Fruit fly (Drosophila melanogaster) whole organism, wandering third instar larva: ENCODE data around the gene csw.

Experiments
- Abd-B ChIP-seq: fragments of >200 bp; optimal IDR thresholded peaks from 2 replicates; lab custom pipeline; 2017; ENCODE audit warnings: missing biosample characterization, missing genetic modification characterization
- CG32264 ChIP-seq: fragments of 200-800 bp; sonication (Bioruptor generic); optimal IDR thresholded peaks from 2 replicates; lab custom pipeline; 2016; ENCODE audit warnings: missing biosample characterization, missing genetic modification characterization
- CG9705 ChIP-seq: fragments of 200-800 bp; sonication (Bioruptor generic); optimal IDR thresholded peaks from 2 replicates; lab custom pipeline; 2018; ENCODE audit warnings: missing biosample characterization, mild to moderate bottlenecking, missing genetic modification characterization
- CrebA ChIP-seq: fragments of 200-800 bp; sonication (Bioruptor generic); optimal IDR thresholded peaks from 2 replicates; lab custom pipeline; 2016; ENCODE audit warnings: missing biosample characterization, mild to moderate bottlenecking, missing genetic modification characterization, borderline replicate concordance
- Dfd ChIP-seq: fragments of >200 bp; optimal IDR thresholded peaks from 2 replicates; lab custom pipeline; 2017; ENCODE audit warnings: missing biosample characterization, missing genetic modification characterization
- Dif ChIP-seq: fragments of 200-275, 200-300 bp; sonication (Bioruptor generic); optimal IDR thresholded peaks from 2 replicates; lab custom pipeline; 2018; ENCODE audit warnings: missing biosample characterization, missing genetic modification characterization; ENCODE audit not compliant: partially characterized antibody
- GATAd ChIP-seq: sonication (Bioruptor generic); optimal IDR thresholded peaks from 2 replicates; lab custom pipeline; 2016; ENCODE audit warnings: missing biosample characterization, missing genetic modification characterization
- HLH106 ChIP-seq: fragments of 200-800 bp; optimal IDR thresholded peaks from 3 replicates; lab custom pipeline; 2019; ENCODE audit warnings: missing biosample characterization, mild to moderate bottlenecking, missing genetic modification characterization, moderate library complexity
- Hnf4 ChIP-seq: fragments of 200-800 bp; sonication (Bioruptor generic); optimal IDR thresholded peaks from 2 replicates; lab custom pipeline; 2016; ENCODE audit warnings: missing biosample characterization, mild to moderate bottlenecking, missing genetic modification characterization
- Hr78 ChIP-seq: fragments of >200 bp; optimal IDR thresholded peaks from 2 replicates; lab custom pipeline; 2017; ENCODE audit warnings: missing biosample characterization, missing genetic modification characterization
- Hr83 ChIP-seq: fragments of 200-300 bp; sonication (Bioruptor generic); optimal IDR thresholded peaks from 2 replicates; lab custom pipeline; 2016; ENCODE audit warnings: missing biosample characterization, mild to moderate bottlenecking, missing genetic modification characterization, moderate library complexity; ENCODE audit not compliant: poor library complexity, severe bottlenecking
- Jra ChIP-seq: sonication (Bioruptor generic); optimal IDR thresholded peaks from 2 replicates; lab custom pipeline; 2016; ENCODE audit warnings: missing biosample characterization, missing genetic modification characterization
- Mio ChIP-seq: sonication (Bioruptor generic); optimal IDR thresholded peaks from 2 replicates; lab custom pipeline; 2016; ENCODE audit warnings: missing biosample characterization, missing genetic modification characterization
- Myc ChIP-seq: fragments of >200 bp; optimal IDR thresholded peaks from 2 replicates; lab custom pipeline; 2017
- N ChIP-seq: fragments of >200 bp; optimal IDR thresholded peaks from 2 replicates; lab custom pipeline; 2018; ENCODE audit warnings: missing biosample characterization, missing external identifiers, missing genetic modification characterization
- OdsH ChIP-seq: fragments of 200-800 bp; sonication (Bioruptor generic); optimal IDR thresholded peaks from 2 replicates; lab custom pipeline; 2016; ENCODE audit warnings: missing biosample characterization, mild to moderate bottlenecking, missing genetic modification characterization
- Rel ChIP-seq, 2 experiments: fragments of 200-800 bp; sonication (Bioruptor generic) in 1 of 2; optimal IDR thresholded peaks; 2 replicates in 1 of 2; 3 replicates in 1 of 2; lab custom pipeline; 2016 to 2019; ENCODE audit warnings: mild to moderate bottlenecking in 2 of 2, missing biosample characterization in 2 of 2, missing genetic modification characterization in 2 of 2, moderate library complexity in 1 of 2
- Sp1 ChIP-seq: fragments of 200-800 bp; sonication (Bioruptor generic); optimal IDR thresholded peaks from 3 replicates; lab custom pipeline; 2019; ENCODE audit warnings: missing biosample characterization, mild to moderate bottlenecking, missing genetic modification characterization, moderate library complexity
- Vsx2 ChIP-seq: fragments of 200-300, 225-300 bp; sonication (Bioruptor generic); optimal IDR thresholded peaks from 2 replicates; lab custom pipeline; 2018; ENCODE audit warnings: missing biosample characterization, missing genetic modification characterization; ENCODE audit not compliant: partially characterized antibody
- br ChIP-seq: fragments of 200-800 bp; sonication (Bioruptor generic); optimal IDR thresholded peaks from 2 replicates; lab custom pipeline; 2016; ENCODE audit warnings: missing biosample characterization, missing genetic modification characterization
- brk ChIP-seq: fragments of 200-800 bp; sonication (Bioruptor generic); optimal IDR thresholded peaks from 2 replicates; lab custom pipeline; 2016; ENCODE audit warnings: missing biosample characterization, mild to moderate bottlenecking, missing genetic modification characterization
- dl ChIP-seq, 2 experiments: fragments of 175-275, 200-275 bp in 1 of 2; fragments of 200-275 bp in 1 of 2; sonication (Bioruptor generic); optimal IDR thresholded peaks; lab custom pipeline; 2018; ENCODE audit warnings: mild to moderate bottlenecking in 2 of 2, missing biosample characterization in 2 of 2, missing genetic modification characterization in 2 of 2, moderate library complexity in 2 of 2; ENCODE audit not compliant: partially characterized antibody in 2 of 2, insufficient read depth in 1 of 2
- dmrt93B ChIP-seq: fragments of 200-800 bp; sonication (Bioruptor generic); optimal IDR thresholded peaks from 2 replicates; lab custom pipeline; 2018; ENCODE audit warnings: missing biosample characterization, mild to moderate bottlenecking, missing genetic modification characterization
- dsf ChIP-seq: sonication (Bioruptor generic); optimal IDR thresholded peaks from 2 replicates; lab custom pipeline; 2016; ENCODE audit warnings: missing biosample characterization, missing genetic modification characterization, borderline replicate concordance
- ey ChIP-seq: fragments of 200-800 bp; sonication (Bioruptor generic); optimal IDR thresholded peaks from 2 replicates; lab custom pipeline; 2016; ENCODE audit warnings: missing biosample characterization, missing genetic modification characterization
- foxo ChIP-seq, 2 experiments: fragments of 200-800 bp; sonication (Bioruptor generic); optimal IDR thresholded peaks; 2 replicates in 1 of 2; 3 replicates in 1 of 2; lab custom pipeline; 2016 to 2017; ENCODE audit warnings: missing biosample characterization in 2 of 2, missing genetic modification characterization in 2 of 2
- fru ChIP-seq: fragments of 200-800 bp; sonication (Bioruptor generic); optimal IDR thresholded peaks from 3 replicates; lab custom pipeline; 2016; ENCODE audit warnings: missing biosample characterization, mild to moderate bottlenecking, missing genetic modification characterization
- h ChIP-seq: fragments of 200-800 bp; sonication (Bioruptor generic); optimal IDR thresholded peaks from 3 replicates; lab custom pipeline; 2016; ENCODE audit warnings: missing biosample characterization, mild to moderate bottlenecking, missing genetic modification characterization
- jim ChIP-seq: fragments of 175-275, 200-325 bp; sonication (Bioruptor generic); optimal IDR thresholded peaks from 2 replicates; lab custom pipeline; 2016; ENCODE audit warnings: missing biosample characterization, mild to moderate bottlenecking, missing genetic modification characterization
- lola ChIP-seq: fragments of >200 bp; optimal IDR thresholded peaks from 2 replicates; lab custom pipeline; 2017; ENCODE audit warnings: missing biosample characterization, missing genetic modification characterization
- pan ChIP-seq: fragments of >200 bp; optimal IDR thresholded peaks from 2 replicates; lab custom pipeline; 2017
- psq ChIP-seq: fragments of 200-800 bp; sonication (Bioruptor generic); optimal IDR thresholded peaks from 3 replicates; lab custom pipeline; 2017; ENCODE audit warnings: missing biosample characterization, mild to moderate bottlenecking, missing genetic modification characterization, moderate library complexity
- rgr ChIP-seq: fragments of 200-800 bp; sonication (Bioruptor generic); optimal IDR thresholded peaks from 3 replicates; lab custom pipeline; 2016; ENCODE audit warnings: missing biosample characterization, mild to moderate bottlenecking, missing genetic modification characterization
- sage ChIP-seq: fragments of 200-800 bp; sonication (Bioruptor generic); optimal IDR thresholded peaks from 2 replicates; lab custom pipeline; 2016; ENCODE audit warnings: missing biosample characterization, mild to moderate bottlenecking, missing genetic modification characterization
- sv ChIP-seq: fragments of 200-800 bp; sonication (Bioruptor generic); optimal IDR thresholded peaks from 3 replicates; lab custom pipeline; 2016; ENCODE audit warnings: missing biosample characterization, missing genetic modification characterization
- tai ChIP-seq: sonication (Bioruptor generic); optimal IDR thresholded peaks from 2 replicates; lab custom pipeline; 2016; ENCODE audit warnings: missing biosample characterization, missing genetic modification characterization
- usp ChIP-seq: fragments of >200 bp; optimal IDR thresholded peaks from 2 replicates; lab custom pipeline; 2017; ENCODE audit warnings: missing biosample characterization, missing genetic modification characterization
- woc ChIP-seq: sonication (Bioruptor generic); optimal IDR thresholded peaks from 2 replicates; lab custom pipeline; 2016; ENCODE audit warnings: missing biosample characterization, mild to moderate bottlenecking, missing genetic modification characterization

The csw gene

dm6 chrX:2050070-2050899 lies 43.7 kb upstream of the csw start, which contains the start of gene moody:
Gene moody (minus strand): TSS chrX:2050120.
- TF ChIP-seq pan (no peak), Jra (GFP tag; lab: Kevin White, UChicago) (peak; percentile 90), woc (GFP tag; lab: Kevin White, UChicago) (peak; percentile 90), dl (GFP tag; optimal IDR thresholded peaks at IDR 0.05; lab: Kevin White, UChicago; ENCODE audit: insufficient read depth in 1 of 2, partially characterized antibody in 2 of 2) (peak; percentile 69 to 81), br (peak; percentile 98), CG9705 (peak; percentile 93), dmrt93B (GFP tag; lab: Kevin White, UChicago) (peak; percentile 88), Dfd (no peak), usp (GFP tag; lab: Kevin White, UChicago) (no peak), Sp1 (GFP tag; lab: Kevin White, UChicago) (peak; percentile 94), Dif (peak; percentile 76), Abd-B (no peak), CrebA (GFP tag; lab: Kevin White, UChicago) (no peak), CG32264 (GFP tag; lab: Kevin White, UChicago) (peak; percentile 86), rgr (peak; percentile 97), brk (GFP tag; lab: Kevin White, UChicago) (no peak), OdsH (GFP tag; lab: Kevin White, UChicago) (peak; percentile 96), Vsx2 (no peak), N (no peak), fru (GFP tag; lab: Kevin White, UChicago) (peak; percentile 97), Myc (lab: Kevin White, UChicago) (no peak), GATAd (GFP tag; lab: Kevin White, UChicago) (peak; percentile 56), psq (GFP tag; lab: Kevin White, UChicago) (peak; percentile 87), lola (GFP tag; lab: Kevin White, UChicago) (no peak), jim (peak; percentile 37), HLH106 (tag; lab: Kevin White, UChicago) (peak; percentile 95), Hr83 (GFP tag; lab: Kevin White, UChicago) (peak; percentile 98), sv (GFP tag; lab: Kevin White, UChicago) (peak; percentile 93), sage (GFP tag; lab: Kevin White, UChicago) (peak; percentile 84), tai (no peak), Hr78 (GFP tag; lab: Kevin White, UChicago) (no peak), Hnf4 (GFP tag; lab: Kevin White, UChicago) (peak; percentile 95), ey (GFP tag; lab: Kevin White, UChicago) (peak; percentile 97), foxo (GFP tag; optimal IDR thresholded peaks at IDR 0.05; lab: Kevin White, UChicago) (peak; percentile 77 to 99), h (GFP tag; lab: Kevin White, UChicago) (peak; percentile 98), Rel (GFP tag; optimal IDR thresholded peaks at IDR 0.05; lab: Kevin White, UChicago) (peak; percentile 75), Rel (tag; optimal IDR thresholded peaks at IDR 0.05; lab: Kevin White, UChicago) (peak; percentile 84), dsf (GFP tag; lab: Kevin White, UChicago) (peak; percentile 79), Mio (GFP tag; lab: Kevin White, UChicago) (peak; percentile 89)

- TF ChIP-seq HLH106 (tag; lab: Kevin White, UChicago) (peak; percentile 20), rgr (no peak), Sp1 (GFP tag; lab: Kevin White, UChicago) (peak; percentile 34), Hnf4 (GFP tag; lab: Kevin White, UChicago) (no peak), Jra (GFP tag; lab: Kevin White, UChicago) (no peak), Myc (lab: Kevin White, UChicago) (peak; percentile 56)
These were observed 32.9 kb upstream of the csw start for dm6 chrX:2061119-2061518.
